ENCODE assay signal across 3 fruit fly cellular contexts in genomic region chr3R:16277543-16277942, dm6.
TF ChIP-seq lines count a peak whose summit lies in the region.

No protein-coding gene starts in this region.

- no peak for TF ChIP-seq CTCF in whole organism, embryonic (GFP tag; optimal IDR thresholded peaks at IDR 0.05; lab: Kevin White, UChicago)

TF ChIP-seq in whole organism, embryonic, 481 proteins besides CTCF, POLR2A, EP300 and RAD21 (continues in another document):
- no peak for TF ChIP-seq CG3838 (GFP tag; optimal IDR thresholded peaks at IDR 0.05; lab: Kevin White, UChicago)
- 0 out of 2 replicates have a peak, but pooled peaks have one; percentile 14 for TF ChIP-seq seq (GFP tag; IDR thresholded peaks at IDR 0.05; lab: Robert Waterston, UW)
- no peak for TF ChIP-seq tin (GFP tag; optimal IDR thresholded peaks at IDR 0.05; lab: Kevin White, UChicago)
- TF ChIP-seq pho (GFP tag; optimal IDR thresholded peaks at IDR 0.05; lab: Kevin White, UChicago), result no peak
- TF ChIP-seq CG6854 (GFP tag; optimal IDR thresholded peaks at IDR 0.05; lab: Kevin White, UChicago), result no peak
- peak; percentile 5 for TF ChIP-seq ewg (GFP tag; optimal IDR thresholded peaks at IDR 0.05; lab: Kevin White, UChicago)
- TF ChIP-seq E2f2 (GFP tag; IDR thresholded peaks at IDR 0.05; lab: Robert Waterston, UW), result no peak
- no peak for TF ChIP-seq CG8478 (optimal IDR thresholded peaks at IDR 0.05; lab: Kevin White, UChicago)
- no peak for TF ChIP-seq ranshi (GFP tag; IDR thresholded peaks at IDR 0.05; lab: Robert Waterston, UW)
- TF ChIP-seq sqz (GFP tag; optimal IDR thresholded peaks at IDR 0.05; lab: Kevin White, UChicago), result peak; percentile 87
- no peak for TF ChIP-seq CG7963 (GFP tag; IDR thresholded peaks at IDR 0.05; lab: Robert Waterston, UW; ENCODE audit: partially characterized antibody)
- TF ChIP-seq NC2α (GFP tag; optimal IDR thresholded peaks at IDR 0.05; lab: Kevin White, UChicago), result no peak
- peak; percentile 57 for TF ChIP-seq sens (GFP tag; lab: Kevin White, UChicago)
- no peak for TF ChIP-seq schlank (tag; optimal IDR thresholded peaks at IDR 0.05; lab: Kevin White, UChicago)
- no peak for TF ChIP-seq Doc2 (GFP tag; IDR thresholded peaks at IDR 0.05; lab: Robert Waterston, UW)
- no peak for TF ChIP-seq CG14710 (tag; optimal IDR thresholded peaks at IDR 0.05; lab: Kevin White, UChicago)
- TF ChIP-seq HLH54F (GFP tag; optimal IDR thresholded peaks at IDR 0.05; lab: Kevin White, UChicago), result no peak
- no peak for TF ChIP-seq CG10321 (GFP tag; IDR thresholded peaks at IDR 0.05; lab: Robert Waterston, UW)
- no peak for TF ChIP-seq Camta (GFP tag; optimal IDR thresholded peaks at IDR 0.05; lab: Kevin White, UChicago)
- no peak for TF ChIP-seq CG8944 (GFP tag; optimal IDR thresholded peaks at IDR 0.05; lab: Kevin White, UChicago)
- no peak for TF ChIP-seq CG14014 (GFP tag; IDR thresholded peaks at IDR 0.05; lab: Robert Waterston, UW)
- TF ChIP-seq Trl (optimal IDR thresholded peaks at IDR 0.05; lab: Kevin White, UChicago), result peak; percentile 48 to 79
- no peak for TF ChIP-seq Trl (GFP tag; optimal IDR thresholded peaks at IDR 0.05; lab: Kevin White, UChicago)
- peak; percentile 65 for TF ChIP-seq kah (GFP tag; optimal IDR thresholded peaks at IDR 0.05; lab: Kevin White, UChicago)
- TF ChIP-seq CG13287 (GFP tag; IDR thresholded peaks at IDR 0.05; lab: Robert Waterston, UW; ENCODE audit: partially characterized antibody), result no peak
- TF ChIP-seq CG12104 (GFP tag; optimal IDR thresholded peaks at IDR 0.05; lab: Kevin White, UChicago), result no peak
- no peak for TF ChIP-seq run (tag; optimal IDR thresholded peaks at IDR 0.05; lab: Kevin White, UChicago)
- no peak for TF ChIP-seq CG8089 (GFP tag; optimal IDR thresholded peaks at IDR 0.05; lab: Kevin White, UChicago)
- TF ChIP-seq abd-A (tag; optimal IDR thresholded peaks at IDR 0.05; lab: Kevin White, UChicago), result peak; percentile 80
- TF ChIP-seq sob (GFP tag; IDR thresholded peaks at IDR 0.05; lab: Robert Waterston, UW), result peak; percentile 32; the same call in 1 of the 2 replicates
- no peak for TF ChIP-seq hth (optimal IDR thresholded peaks at IDR 0.05; lab: Kevin White, UChicago)
- no peak for TF ChIP-seq danr (GFP tag; IDR thresholded peaks at IDR 0.05; lab: Robert Waterston, UW)

TF ChIP-seq in whole organism, prepupa, 60 proteins besides CTCF, POLR2A, EP300 and RAD21:
- TF ChIP-seq Sox102F (GFP tag; optimal IDR thresholded peaks at IDR 0.05; lab: Kevin White, UChicago) (no peak), CG15336 (GFP tag; IDR thresholded peaks at IDR 0.05; lab: Robert Waterston, UW) (0 out of 2 replicates have a peak, but pooled peaks have one; percentile 8), fkh (GFP tag; optimal IDR thresholded peaks at IDR 0.05; lab: Kevin White, UChicago) (peak; percentile 53), Eip78C (GFP tag; lab: Kevin White, UChicago) (peak; percentile 27), eg (GFP tag; IDR thresholded peaks at IDR 0.05; lab: Robert Waterston, UW) (peak; percentile 51; the same call in 1 of the 3 replicates)
TF ChIP-seq in whole organism, prepupa: peak in this region for 4.

TF ChIP-seq in whole organism, pupa, 21 proteins besides CTCF, POLR2A, EP300 and RAD21:
- TF ChIP-seq CG12605 (GFP tag; IDR thresholded peaks at IDR 0.05; lab: Robert Waterston, UW) (peak; percentile 32; the same call in 1 of the 2 replicates), Snoo (tag; optimal IDR thresholded peaks at IDR 0.05; lab: Kevin White, UChicago) (no peak)
